Worm (Caenorhabditis elegans) whole organism, young adult: ENCODE measurements around the gene E02C12.11.
A peak's percentile ranks its signal among the peaks of the same experiment; 100 is the strongest.

Experiments
- F37B4.10 ChIP-seq: fragments of 200-800 bp; sonication (Bioruptor generic); IDR thresholded peaks from 2 replicates; pipeline ENCODE4 v1.3.6; 2022; ENCODE audit warnings: missing genetic modification characterization, missing compliant biosample characterization
- F39B2.1 ChIP-seq: fragments of 200-800 bp; sonication (Bioruptor generic); IDR thresholded peaks from 2 replicates; pipeline ENCODE4 v1.3.6; 2022; ENCODE audit warnings: missing genetic modification reagents, missing genetic modification characterization, missing compliant biosample characterization
- F57C9.4 ChIP-seq: sonication (generic microtip); optimal IDR thresholded peaks from 2 replicates; lab custom pipeline; 2017; ENCODE audit warnings: mild to moderate bottlenecking, missing genetic modification characterization, missing compliant biosample characterization
- K12H6.12 ChIP-seq: fragments of 200-800 bp; sonication (Bioruptor generic); optimal IDR thresholded peaks from 2 replicates; lab custom pipeline; 2018; ENCODE audit warnings: mild to moderate bottlenecking, missing genetic modification characterization, missing compliant biosample characterization
- Y53G8AR.9 ChIP-seq: fragments of 200-800 bp; sonication (Bioruptor generic); conservative IDR thresholded peaks from 2 replicates; pipeline ENCODE4 v1.3.6; 2022; ENCODE audit warnings: missing genetic modification reagents, missing genetic modification characterization, missing compliant biosample characterization
- akir-1 ChIP-seq: fragments of 200-800 bp; sonication (Bioruptor generic); optimal IDR thresholded peaks from 2 replicates; lab custom pipeline; 2018; ENCODE audit warnings: mild to moderate bottlenecking, missing genetic modification characterization, moderate library complexity, missing compliant biosample characterization
- ama-1 ChIP-seq, 3 experiments: fragments of 150-350 bp in 1 of 3; sonication (generic microtip) in 2 of 3; optimal IDR thresholded peaks; 2 replicates each; lab custom pipeline; 2014 to 2018; ENCODE audit warnings: missing biosample characterization in 2 of 3, missing genetic modification characterization in 2 of 3, missing genetic modification reagents in 2 of 3
- aptf-2 ChIP-seq: fragments of 200-800 bp; sonication (Bioruptor generic); conservative IDR thresholded peaks from 2 replicates; pipeline ENCODE4 v1.3.6; 2022; ENCODE audit warnings: missing genetic modification reagents, missing genetic modification characterization, missing compliant biosample characterization
- attf-3 ChIP-seq: fragments of 200-800 bp; sonication (Bioruptor generic); conservative IDR thresholded peaks from 2 replicates; pipeline ENCODE4 v1.3.6; 2022; ENCODE audit warnings: missing genetic modification reagents, missing genetic modification characterization, missing compliant biosample characterization
- attf-5 ChIP-seq: fragments of 200-800 bp; sonication (Bioruptor generic); optimal IDR thresholded peaks from 2 replicates; lab custom pipeline; 2018; ENCODE audit warnings: mild to moderate bottlenecking, missing genetic modification characterization, missing compliant biosample characterization
- bed-1 ChIP-seq: fragments of 200-800 bp; sonication (Bioruptor generic); IDR thresholded peaks from 2 replicates; pipeline ENCODE4 v1.3.6; 2022; ENCODE audit warnings: missing genetic modification reagents, missing genetic modification characterization, missing compliant biosample characterization
- cebp-1 ChIP-seq, 2 experiments: fragments of 200-800 bp in 1 of 2; sonication (Bioruptor generic) in 1 of 2; sonication (generic microtip) in 1 of 2; IDR thresholded peaks in 1 of 2; optimal IDR thresholded peaks in 1 of 2; 2 replicates each; pipeline versions ENCODE4 v1.3.6 to Lab custom; 2017 to 2022; ENCODE audit warnings: missing compliant biosample characterization in 2 of 2, missing genetic modification characterization in 2 of 2, mild to moderate bottlenecking in 1 of 2, missing genetic modification reagents in 1 of 2, moderate library complexity in 1 of 2
- ceh-100 ChIP-seq: fragments of 200-800 bp; sonication (Bioruptor generic); IDR thresholded peaks from 2 replicates; pipeline ENCODE4 v1.3.6; 2022; ENCODE audit warnings: missing genetic modification reagents, missing genetic modification characterization, missing compliant biosample characterization
- ceh-40 ChIP-seq: fragments of 200-800 bp; sonication (Bioruptor generic); IDR thresholded peaks from 2 replicates; pipeline ENCODE4 v1.3.6; 2022; ENCODE audit warnings: missing genetic modification characterization, missing compliant biosample characterization
- ceh-91 ChIP-seq: fragments of 200-800 bp; sonication (Bioruptor generic); IDR thresholded peaks from 2 replicates; pipeline ENCODE4 v1.3.6; 2022; ENCODE audit warnings: missing genetic modification reagents, missing genetic modification characterization, missing compliant biosample characterization
- chd-7 ChIP-seq: sonication (generic microtip); optimal IDR thresholded peaks from 2 replicates; lab custom pipeline; 2016; ENCODE audit warnings: mild to moderate bottlenecking, missing genetic modification characterization, moderate library complexity, missing compliant biosample characterization
- dpl-1 ChIP-seq: fragments of 150-350 bp; optimal IDR thresholded peaks from 2 replicates; lab custom pipeline; 2014; ENCODE audit warnings: missing biosample characterization, missing genetic modification reagents, missing genetic modification characterization
- efl-1 ChIP-seq: fragments of 150-350 bp; optimal IDR thresholded peaks from 2 replicates; lab custom pipeline; 2014; ENCODE audit warnings: missing biosample characterization, missing genetic modification reagents, missing genetic modification characterization
- him-1 ChIP-seq: sonication (generic microtip); optimal IDR thresholded peaks from 2 replicates; lab custom pipeline; 2016; ENCODE audit warnings: missing genotype, missing genetic modification reagents, missing genetic modification characterization, missing compliant biosample characterization
- hlh-12 ChIP-seq: sonication (generic microtip); optimal IDR thresholded peaks from 2 replicates; lab custom pipeline; 2016; ENCODE audit warnings: missing genetic modification characterization, missing compliant biosample characterization
- hmg-1.2 ChIP-seq: fragments of 200-800 bp; sonication (Bioruptor generic); IDR thresholded peaks from 2 replicates; pipeline ENCODE4 v1.3.6; 2022; ENCODE audit warnings: missing genetic modification reagents, missing genetic modification characterization, missing compliant biosample characterization
- hmg-20 ChIP-seq: fragments of 200-800 bp; sonication (Bioruptor generic); IDR thresholded peaks from 2 replicates; pipeline ENCODE4 v1.3.6; 2022; ENCODE audit warnings: missing genetic modification reagents, missing genetic modification characterization, missing compliant biosample characterization
- hsf-1 ChIP-seq: fragments of 200-800 bp; sonication (Bioruptor generic); IDR thresholded peaks from 2 replicates; pipeline ENCODE4 v1.3.6; 2022; ENCODE audit warnings: missing genetic modification reagents, missing genetic modification characterization, missing compliant biosample characterization
- lin-35 ChIP-seq, 3 experiments: fragments of 150-350 bp in 2 of 3; sonication (generic microtip) in 1 of 3; optimal IDR thresholded peaks; 2 replicates each; lab custom pipeline; 2014 to 2018; ENCODE audit warnings: missing biosample characterization in 3 of 3, missing genetic modification characterization in 3 of 3, missing genetic modification reagents in 3 of 3
- lsl-1 ChIP-seq: fragments of 200-800 bp; sonication (Bioruptor generic); optimal IDR thresholded peaks from 2 replicates; lab custom pipeline; 2018; ENCODE audit warnings: mild to moderate bottlenecking, missing genetic modification characterization, moderate library complexity, missing compliant biosample characterization
- madf-8 ChIP-seq: fragments of 200-800 bp; sonication (Bioruptor generic); conservative IDR thresholded peaks from 2 replicates; pipeline ENCODE4 v1.3.6; 2022; ENCODE audit warnings: missing genetic modification reagents, missing genetic modification characterization, missing compliant biosample characterization
- mel-28 ChIP-seq: sonication (generic microtip); optimal IDR thresholded peaks from 2 replicates; lab custom pipeline; 2016; ENCODE audit warnings: borderline replicate concordance, mild to moderate bottlenecking, missing genetic modification characterization, missing compliant biosample characterization
- mes-4 ChIP-seq: sonication (generic microtip); optimal IDR thresholded peaks from 2 replicates; lab custom pipeline; 2016; ENCODE audit warnings: missing genotype, missing genetic modification characterization, missing compliant biosample characterization
- nfya-1 ChIP-seq: sonication (generic microtip); optimal IDR thresholded peaks from 2 replicates; lab custom pipeline; 2017; ENCODE audit warnings: antibody characterized with exemption, missing compliant biosample characterization, missing genetic modification characterization, borderline replicate concordance; ENCODE audit not compliant: insufficient read depth
- nhr-120 ChIP-seq: fragments of 200-800 bp; sonication (Bioruptor generic); IDR thresholded peaks from 2 replicates; pipeline ENCODE4 v1.3.6; 2022; ENCODE audit warnings: missing genetic modification characterization, missing compliant biosample characterization
- nhr-27 ChIP-seq: fragments of 200-800 bp; sonication (Bioruptor generic); optimal IDR thresholded peaks from 2 replicates; lab custom pipeline; 2018; ENCODE audit warnings: mild to moderate bottlenecking, missing genetic modification characterization, moderate library complexity, missing compliant biosample characterization
- pbrm-1 ChIP-seq: fragments of 200-800 bp; sonication (Bioruptor generic); IDR thresholded peaks from 2 replicates; pipeline ENCODE4 v1.3.6; 2022; ENCODE audit warnings: missing genetic modification reagents, missing genetic modification characterization, missing compliant biosample characterization
- pha-4 ChIP-seq: fragments of 150-350 bp; sonication (generic microtip); optimal IDR thresholded peaks from 2 replicates; lab custom pipeline; 2014; ENCODE audit warnings: missing biosample characterization, missing genetic modification reagents, missing genetic modification characterization
- rpc-1 ChIP-seq, 2 experiments: fragments of 150-350 bp in 1 of 2; sonication (generic microtip) in 1 of 2; optimal IDR thresholded peaks; 2 replicates each; lab custom pipeline; 2014 to 2018; ENCODE audit warnings: missing biosample characterization in 1 of 2, missing genetic modification characterization in 1 of 2, missing genetic modification reagents in 1 of 2, missing genotype in 1 of 2
- sdz-38 ChIP-seq: sonication (generic microtip); optimal IDR thresholded peaks from 2 replicates; lab custom pipeline; 2016; ENCODE audit warnings: missing genotype, missing genetic modification characterization, missing compliant biosample characterization
- sea-2 ChIP-seq: fragments of 200-800 bp; sonication (Bioruptor generic); IDR thresholded peaks from 2 replicates; pipeline ENCODE4 v1.3.6; 2022; ENCODE audit warnings: missing genetic modification characterization, missing compliant biosample characterization
- snpc-1.3 ChIP-seq: sonication (generic microtip); optimal IDR thresholded peaks from 2 replicates; lab custom pipeline; 2017; ENCODE audit warnings: missing genetic modification characterization, mild to moderate bottlenecking, missing compliant biosample characterization, antibody characterized with exemption, moderate library complexity, missing genotype, missing genetic modification reagents; ENCODE audit not compliant: insufficient read depth
- snpc-3.4 ChIP-seq: sonication (generic microtip); optimal IDR thresholded peaks from 2 replicates; lab custom pipeline; 2017; ENCODE audit warnings: missing genetic modification characterization, mild to moderate bottlenecking, missing compliant biosample characterization, antibody characterized with exemption, moderate library complexity, missing genotype, missing genetic modification reagents
- snpc-4 ChIP-seq, 5 experiments: fragments of 150-350 bp in 1 of 5; sonication (generic microtip) in 4 of 5; optimal IDR thresholded peaks; 2 replicates each; lab custom pipeline; 2014 to 2018; ENCODE audit warnings: missing genetic modification characterization in 5 of 5, missing biosample characterization in 3 of 5, antibody characterized with exemption in 2 of 5, mild to moderate bottlenecking in 2 of 5, missing compliant biosample characterization in 2 of 5, missing genotype in 2 of 5, moderate library complexity in 2 of 5, missing genetic modification reagents in 1 of 5
- tlf-1 ChIP-seq: fragments of 200-800 bp; sonication (Bioruptor generic); optimal IDR thresholded peaks from 2 replicates; lab custom pipeline; 2018; ENCODE audit warnings: mild to moderate bottlenecking, missing genetic modification characterization, missing compliant biosample characterization
- unc-130 ChIP-seq: sonication (generic microtip); optimal IDR thresholded peaks from 2 replicates; lab custom pipeline; 2016; ENCODE audit warnings: missing genetic modification reagents, missing genetic modification characterization, missing compliant biosample characterization
- zfh-2 ChIP-seq: fragments of 200-800 bp; sonication (Bioruptor generic); conservative IDR thresholded peaks from 2 replicates; pipeline ENCODE4 v1.3.6; 2022; ENCODE audit warnings: missing genetic modification reagents, missing genetic modification characterization, missing compliant biosample characterization
- ztf-25 ChIP-seq: fragments of 200-800 bp; sonication (Bioruptor generic); IDR thresholded peaks from 2 replicates; pipeline ENCODE4 v1.3.6; 2022; ENCODE audit warnings: missing genetic modification reagents, missing genetic modification characterization, missing compliant biosample characterization
- ztf-26 ChIP-seq: sonication (generic microtip); optimal IDR thresholded peaks from 2 replicates; lab custom pipeline; 2017; ENCODE audit warnings: missing genetic modification characterization, missing compliant biosample characterization
- ztf-28 ChIP-seq: fragments of 200-800 bp; sonication (Bioruptor generic); IDR thresholded peaks from 2 replicates; pipeline ENCODE4 v1.3.6; 2022; ENCODE audit warnings: missing genetic modification reagents, missing genetic modification characterization, missing compliant biosample characterization
- ztf-6 ChIP-seq: fragments of 200-800 bp; sonication (Bioruptor generic); IDR thresholded peaks from 2 replicates; pipeline ENCODE4 v1.3.6; 2022; ENCODE audit warnings: missing genetic modification reagents, missing genetic modification characterization, missing compliant biosample characterization

E02C12.11 gene

ce11 chrV:9338452-9338851 lies 41.3 kb downstream of the E02C12.11 start (continued):
- TF ChIP-seq akir-1 (GFP tag; lab: Kevin White, UChicago) (no peak), hmg-20 (GFP tag; lab: Robert Waterston, UW) (no peak), ceh-40 (no peak), mel-28 (no peak), hlh-12 (tag; lab: Kevin White, UChicago) (no peak), ceh-91 (no peak), pbrm-1 (no peak), snpc-4 (GFP tag; optimal IDR thresholded peaks at IDR 0.05; lab: Kevin White, UChicago) (no peak), snpc-4 (tag; optimal IDR thresholded peaks at IDR 0.05; lab: Kevin White, UChicago) (no peak), lin-35 (GFP tag; optimal IDR thresholded peaks at IDR 0.05; lab: Kevin White, UChicago) (no peak), sea-2 (no peak), ztf-28 (GFP tag; lab: Robert Waterston, UW) (0 out of 2 replicates have a peak, but pooled peaks have one; percentile 61), sdz-38 (tag; lab: Kevin White, UChicago) (no peak), mes-4 (tag; lab: Kevin White, UChicago) (no peak), F57C9.4 (no peak), snpc-3.4 (tag; lab: Kevin White, UChicago) (no peak), lsl-1 (GFP tag; lab: Kevin White, UChicago) (no peak), chd-7 (tag; lab: Kevin White, UChicago) (peak; percentile 49), K12H6.12 (tag; lab: Kevin White, UChicago) (no peak), ztf-26 (tag; lab: Kevin White, UChicago) (peak; percentile 41), cebp-1 (GFP tag; IDR thresholded peaks at IDR 0.05; lab: Robert Waterston, UW) (0 out of 2 replicates have a peak, but pooled peaks have one; percentile 22), cebp-1 (tag; optimal IDR thresholded peaks at IDR 0.05; lab: Kevin White, UChicago) (peak; percentile 58), zfh-2 (no peak), dpl-1 (GFP tag; lab: Kevin White, UChicago) (no peak), nhr-120 (GFP tag; lab: Robert Waterston, UW) (no peak), ama-1 (optimal IDR thresholded peaks at IDR 0.05; lab: Kevin White, UChicago) (peak; percentile 96), ama-1 (GFP tag; optimal IDR thresholded peaks at IDR 0.05; lab: Kevin White, UChicago) (no peak), ceh-100 (GFP tag; lab: Robert Waterston, UW) (no peak; the same call in 1 of the 2 replicates), aptf-2 (no peak), ztf-6 (GFP tag; lab: Robert Waterston, UW) (no peak), madf-8 (GFP tag; lab: Robert Waterston, UW) (no peak), attf-5 (peak; percentile 17), him-1 (tag; lab: Kevin White, UChicago) (no peak), F39B2.1 (GFP tag; lab: Robert Waterston, UW) (no peak), Y53G8AR.9 (GFP tag; lab: Robert Waterston, UW) (peak; percentile 58; the same call in 1 of the 2 replicates), tlf-1 (GFP tag; lab: Kevin White, UChicago) (peak; percentile 57), F37B4.10 (GFP tag; lab: Robert Waterston, UW) (0 out of 2 replicates have a peak, but pooled peaks have one; percentile 80), attf-3 (GFP tag; lab: Robert Waterston, UW) (0 out of 2 replicates have a peak, but pooled peaks have one; percentile 9), rpc-1 (optimal IDR thresholded peaks at IDR 0.05; lab: Kevin White, UChicago) (no peak), rpc-1 (tag; optimal IDR thresholded peaks at IDR 0.05; lab: Kevin White, UChicago) (no peak), hmg-1.2 (0 out of 2 replicates have a peak, but pooled peaks have one; percentile 15), snpc-1.3 (no peak), hsf-1 (GFP tag; lab: Robert Waterston, UW) (no peak), bed-1 (GFP tag; lab: Robert Waterston, UW) (no peak), unc-130 (GFP tag; lab: Kevin White, UChicago) (no peak), pha-4 (tag; lab: Kevin White, UChicago) (no peak), nhr-27 (no peak), nfya-1 (tag; lab: Kevin White, UChicago) (no peak), efl-1 (GFP tag; lab: Kevin White, UChicago) (no peak), ztf-25 (GFP tag; lab: Robert Waterston, UW) (no peak)
